Worm (Caenorhabditis elegans) whole organism, L2 larva: ENCODE data around the gene str-111.
A peak's percentile ranks its signal among the peaks of the same experiment; 100 is the strongest.

Experiments
- C34F6.9 ChIP-seq: fragments of 150-350 bp; optimal IDR thresholded peaks from 2 replicates; lab custom pipeline; 2014; ENCODE audit warnings: missing biosample characterization, missing genetic modification characterization
- F13H6.1 ChIP-seq: sonication (generic microtip); optimal IDR thresholded peaks from 2 replicates; lab custom pipeline; 2016; ENCODE audit warnings: missing genetic modification characterization, missing compliant biosample characterization
- R02D3.7 ChIP-seq: fragments of 150-350 bp; optimal IDR thresholded peaks from 2 replicates; lab custom pipeline; 2014; ENCODE audit warnings: missing biosample characterization, missing genetic modification characterization
- Y55F3AM.14 ChIP-seq: fragments of 200-800 bp; sonication (Bioruptor generic); optimal IDR thresholded peaks from 2 replicates; lab custom pipeline; 2018; ENCODE audit warnings: mild to moderate bottlenecking, missing genetic modification characterization, missing compliant biosample characterization
- ZK546.5 ChIP-seq: sonication (generic microtip); optimal IDR thresholded peaks from 2 replicates; lab custom pipeline; 2017; ENCODE audit warnings: missing biosample characterization, missing genetic modification characterization
- aly-2 ChIP-seq: fragments of 150-350 bp; optimal IDR thresholded peaks from 2 replicates; lab custom pipeline; 2014; ENCODE audit warnings: missing biosample characterization, missing genetic modification characterization
- blmp-1 ChIP-seq: sonication (generic microtip); optimal IDR thresholded peaks from 2 replicates; lab custom pipeline; 2017; ENCODE audit warnings: missing genetic modification characterization, mild to moderate bottlenecking, missing compliant biosample characterization, antibody characterized with exemption, moderate library complexity; ENCODE audit not compliant: insufficient read depth
- ceh-16 ChIP-seq: fragments of 150-350 bp; optimal IDR thresholded peaks from 2 replicates; lab custom pipeline; 2014; ENCODE audit warnings: missing biosample characterization, missing genetic modification characterization
- crh-2 ChIP-seq: sonication (generic microtip); optimal IDR thresholded peaks from 2 replicates; lab custom pipeline; 2017; ENCODE audit warnings: missing biosample characterization, missing genetic modification characterization
- egl-27 ChIP-seq: sonication (generic microtip); optimal IDR thresholded peaks from 3 replicates; lab custom pipeline; 2017; ENCODE audit warnings: missing biosample characterization, missing genetic modification reagents, missing genetic modification characterization
- elt-1 ChIP-seq: fragments of 150-350 bp; optimal IDR thresholded peaks from 2 replicates; lab custom pipeline; 2014; ENCODE audit warnings: missing biosample characterization, missing genetic modification characterization
- elt-3 ChIP-seq: sonication (generic microtip); optimal IDR thresholded peaks from 2 replicates; lab custom pipeline; 2017; ENCODE audit warnings: missing biosample characterization, missing genetic modification characterization
- fos-1 ChIP-seq: fragments of 150-350 bp; optimal IDR thresholded peaks from 2 replicates; lab custom pipeline; 2014; ENCODE audit warnings: missing biosample characterization, missing genetic modification characterization
- gmeb-1 ChIP-seq: fragments of 150-350 bp; optimal IDR thresholded peaks from 2 replicates; lab custom pipeline; 2014; ENCODE audit warnings: missing biosample characterization, missing genetic modification characterization
- lin-11 ChIP-seq: fragments of 150-350 bp; sonication (generic microtip); optimal IDR thresholded peaks from 2 replicates; lab custom pipeline; 2014; ENCODE audit warnings: missing biosample characterization, missing genetic modification characterization, inconsistent platforms, mixed read lengths
- lin-13 ChIP-seq: fragments of 150-350 bp; optimal IDR thresholded peaks from 2 replicates; lab custom pipeline; 2014; ENCODE audit warnings: missing biosample characterization, missing genetic modification reagents, missing genetic modification characterization
- lin-39 ChIP-seq: fragments of 150-350 bp; optimal IDR thresholded peaks from 2 replicates; lab custom pipeline; 2014; ENCODE audit warnings: missing biosample characterization, missing genetic modification reagents, missing genetic modification characterization
- mbf-1 ChIP-seq: sonication (generic microtip); optimal IDR thresholded peaks from 2 replicates; lab custom pipeline; 2017; ENCODE audit warnings: missing biosample characterization, missing genetic modification characterization
- mdl-1 ChIP-seq, 2 experiments: fragments of 150-350 bp in 1 of 2; sonication (generic microtip) in 1 of 2; optimal IDR thresholded peaks; 2 replicates each; lab custom pipeline; 2017; ENCODE audit warnings: missing biosample characterization in 2 of 2, missing genetic modification characterization in 2 of 2
- nhr-10 ChIP-seq: sonication (generic microtip); optimal IDR thresholded peaks from 2 replicates; lab custom pipeline; 2017; ENCODE audit warnings: missing biosample characterization, missing genetic modification characterization
- nhr-11 ChIP-seq: fragments of 150-350 bp; optimal IDR thresholded peaks from 2 replicates; lab custom pipeline; 2014; ENCODE audit warnings: missing biosample characterization, missing genetic modification characterization
- nhr-12 ChIP-seq: fragments of 150-350 bp; optimal IDR thresholded peaks from 2 replicates; lab custom pipeline; 2014; ENCODE audit warnings: missing biosample characterization, missing genetic modification characterization
- nhr-21 ChIP-seq: fragments of 150-350 bp; optimal IDR thresholded peaks from 2 replicates; lab custom pipeline; 2014; ENCODE audit warnings: missing biosample characterization, missing genetic modification characterization
- nhr-23 ChIP-seq: fragments of 150-350 bp; optimal IDR thresholded peaks from 2 replicates; lab custom pipeline; 2014; ENCODE audit warnings: missing biosample characterization, missing genetic modification reagents, missing genetic modification characterization
- nhr-25 ChIP-seq: fragments of 150-350 bp; sonication (generic microtip); optimal IDR thresholded peaks from 3 replicates; lab custom pipeline; 2014; ENCODE audit warnings: missing biosample characterization, missing genetic modification characterization
- nhr-6 ChIP-seq: fragments of 150-350 bp; optimal IDR thresholded peaks from 2 replicates; lab custom pipeline; 2014; ENCODE audit warnings: missing biosample characterization, missing genetic modification characterization
- sma-3 ChIP-seq: sonication (generic microtip); optimal IDR thresholded peaks from 2 replicates; lab custom pipeline; 2016; ENCODE audit warnings: missing genetic modification reagents, missing genetic modification characterization, missing compliant biosample characterization
- sma-9 ChIP-seq, 2 experiments: fragments of 150-350 bp in 1 of 2; sonication (generic microtip) in 1 of 2; optimal IDR thresholded peaks; 2 replicates each; lab custom pipeline; 2014 to 2016; ENCODE audit warnings: missing genetic modification characterization in 2 of 2, mild to moderate bottlenecking in 1 of 2, missing biosample characterization in 1 of 2, missing compliant biosample characterization in 1 of 2, missing genetic modification reagents in 1 of 2, moderate library complexity in 1 of 2
- snpc-4 ChIP-seq: fragments of 150-350 bp; optimal IDR thresholded peaks from 2 replicates; lab custom pipeline; 2014; ENCODE audit warnings: missing biosample characterization, missing genetic modification characterization
- unc-55 ChIP-seq: fragments of 150-350 bp; sonication (generic microtip); optimal IDR thresholded peaks from 3 replicates; lab custom pipeline; 2014; ENCODE audit warnings: missing biosample characterization, missing genetic modification reagents, missing genetic modification characterization
- zag-1 ChIP-seq: fragments of 150-350 bp; optimal IDR thresholded peaks from 2 replicates; lab custom pipeline; 2014; ENCODE audit warnings: missing biosample characterization, missing genetic modification characterization
- ztf-11 ChIP-seq: sonication (generic microtip); optimal IDR thresholded peaks from 2 replicates; lab custom pipeline; 2017; ENCODE audit warnings: missing biosample characterization, missing genetic modification characterization

Gene str-111

DNA sequence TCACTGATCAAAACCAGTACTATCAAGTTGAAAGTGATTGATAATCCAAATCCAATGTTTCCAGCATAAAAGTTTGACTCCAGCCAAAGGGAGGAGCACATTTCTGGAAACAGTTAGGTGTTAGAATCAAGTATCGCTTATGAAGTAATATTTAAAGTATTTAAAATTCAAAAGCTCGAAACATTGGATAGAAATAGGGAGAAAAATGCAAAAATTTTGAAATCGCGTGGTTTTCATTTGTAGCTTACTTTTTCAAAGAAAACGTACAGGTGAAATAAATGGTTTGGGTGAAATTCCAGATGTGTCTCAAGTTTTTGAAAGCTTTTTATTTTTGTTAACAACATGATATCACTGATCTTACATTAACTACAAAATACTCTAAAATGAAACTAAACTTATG, at the start of gene str-111:
Gene str-111, minus strand, starts transcription at position 101 of the 400 bp plus-strand sequence.
- TF ChIP-seq lin-39 (tag; lab: Kevin White, UChicago) = no peak
- TF ChIP-seq lin-13 = no peak
- no peak for TF ChIP-seq snpc-4 (tag; lab: Kevin White, UChicago)
- no peak for TF ChIP-seq zag-1 (tag; lab: Kevin White, UChicago)
- TF ChIP-seq mbf-1 (tag; lab: Kevin White, UChicago) = no peak
- TF ChIP-seq F13H6.1 (tag; lab: Kevin White, UChicago) = no peak
- no peak for TF ChIP-seq nhr-10 (tag; lab: Kevin White, UChicago)
- TF ChIP-seq ztf-11 (tag; lab: Kevin White, UChicago) = no peak
- no peak for TF ChIP-seq ceh-16 (tag; lab: Kevin White, UChicago)
- TF ChIP-seq, all 48 proteins: peak for 0

DNA sequence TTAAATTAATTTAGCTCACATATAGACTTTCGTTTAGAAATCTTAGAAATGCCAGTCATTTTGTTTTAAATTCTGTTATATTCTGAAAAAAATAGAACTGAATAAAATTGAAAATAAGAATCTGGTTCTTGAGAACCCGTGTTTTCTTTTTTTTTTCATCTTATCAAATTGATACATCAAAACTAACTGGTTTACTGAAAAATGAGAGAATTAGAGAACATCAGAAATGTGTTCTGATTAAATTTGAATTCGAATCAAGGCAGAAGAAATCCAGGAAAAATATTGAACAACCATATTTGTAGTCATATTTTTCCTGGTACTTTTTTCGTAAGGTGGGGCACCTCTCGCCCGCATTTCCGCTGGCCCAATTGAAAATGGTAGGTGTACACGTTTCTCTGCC, 49.6 kb upstream of the str-111 start, which contains the start of gene F11A5.15:
Gene F11A5.15, minus strand, starts transcription at position 101 of the 400 bp plus-strand sequence.
- no peak for TF ChIP-seq aly-2 (tag; lab: Kevin White, UChicago)
- TF ChIP-seq nhr-6 (tag; lab: Kevin White, UChicago) = no peak
- TF ChIP-seq lin-39 (tag; lab: Kevin White, UChicago) = no peak
- no peak for TF ChIP-seq Y55F3AM.14
- no peak for TF ChIP-seq lin-11 (tag; lab: Kevin White, UChicago)
- TF ChIP-seq blmp-1 (tag; lab: Kevin White, UChicago) = no peak
- no peak for TF ChIP-seq nhr-11 (tag; lab: Kevin White, UChicago)
- TF ChIP-seq, all 48 proteins: peak for 0

DNA sequence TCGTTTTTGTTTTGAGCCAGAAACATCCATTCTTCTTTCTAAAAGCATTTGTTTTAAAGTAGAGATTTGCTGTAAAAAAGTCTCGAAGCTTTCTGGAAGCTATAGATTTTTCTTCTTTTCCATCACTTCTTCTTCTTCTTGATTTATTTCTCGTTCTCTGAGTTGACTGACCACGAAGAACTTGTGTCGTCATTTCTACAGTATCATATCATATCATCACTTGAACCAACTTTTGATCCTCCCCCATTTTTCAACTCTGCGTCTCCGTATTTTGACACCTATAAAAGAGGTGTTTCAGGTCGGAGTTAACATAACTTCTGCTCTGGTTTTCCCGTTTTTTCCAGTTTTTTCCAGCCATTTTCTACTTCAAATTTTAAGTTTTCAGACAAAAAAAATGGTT, 45.6 kb upstream of the str-111 start, which contains the start of gene F11A5.9:
Gene F11A5.9, plus strand, starts transcription at position 386 of the 400 bp plus-strand sequence.
- TF ChIP-seq unc-55 (GFP tag; lab: Kevin White, UChicago) (no peak), ceh-16 (tag; lab: Kevin White, UChicago) (no peak), fos-1 (tag; lab: Kevin White, UChicago) (no peak), R02D3.7 (no peak), nhr-12 (tag; lab: Kevin White, UChicago) (no peak), nhr-23 (tag; lab: Kevin White, UChicago) (no peak)

DNA sequence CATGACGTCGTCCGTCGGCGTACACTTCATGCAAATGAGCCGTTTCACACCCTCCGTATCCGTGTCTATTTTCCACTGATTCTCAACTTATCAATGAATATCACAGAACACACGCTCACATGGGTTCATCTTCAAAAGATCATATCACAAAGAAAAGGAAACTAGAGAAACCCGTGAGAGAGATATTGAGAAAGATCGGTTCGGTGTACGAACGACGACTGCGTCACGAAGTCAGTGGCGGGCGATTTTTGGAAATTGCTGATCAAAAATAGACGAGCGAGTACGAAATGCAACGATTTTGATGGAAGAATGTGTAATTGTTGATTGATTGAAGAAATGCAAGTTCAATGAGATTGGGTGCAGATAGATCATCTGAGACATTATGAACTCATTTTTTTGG, 44.4 kb upstream of the str-111 start:
- TF ChIP-seq nhr-10 (tag; lab: Kevin White, UChicago) = no peak
- TF ChIP-seq blmp-1 (tag; lab: Kevin White, UChicago) = peak; percentile 49
- TF ChIP-seq nhr-21 (tag; lab: Kevin White, UChicago) = peak; percentile 81
- TF ChIP-seq sma-3 = peak; percentile 36
- TF ChIP-seq gmeb-1 = peak; percentile 27
- TF ChIP-seq ceh-16 (tag; lab: Kevin White, UChicago) = no peak
- TF ChIP-seq lin-11 (tag; lab: Kevin White, UChicago) = no peak
- peak; percentile 0 for TF ChIP-seq egl-27
- peak; percentile 14 for TF ChIP-seq Y55F3AM.14
- peak; percentile 45 for TF ChIP-seq nhr-25 (tag; lab: Kevin White, UChicago)
- no peak for TF ChIP-seq F13H6.1 (tag; lab: Kevin White, UChicago)
- TF ChIP-seq C34F6.9 (tag; lab: Kevin White, UChicago) = no peak
- TF ChIP-seq crh-2 (tag; lab: Kevin White, UChicago) = peak; percentile 5
- no peak for TF ChIP-seq elt-1 (tag; lab: Kevin White, UChicago)
- TF ChIP-seq R02D3.7 = no peak
- TF ChIP-seq lin-13 = no peak
- TF ChIP-seq sma-9 (GFP tag; optimal IDR thresholded peaks at IDR 0.05; lab: Kevin White, UChicago) = peak; percentile 91
- no peak for TF ChIP-seq sma-9 (tag; optimal IDR thresholded peaks at IDR 0.05; lab: Kevin White, UChicago)
- peak in 1 of 2 experiments; percentile 3 for TF ChIP-seq mdl-1 (tag; optimal IDR thresholded peaks at IDR 0.05; lab: Kevin White, UChicago)

DNA sequence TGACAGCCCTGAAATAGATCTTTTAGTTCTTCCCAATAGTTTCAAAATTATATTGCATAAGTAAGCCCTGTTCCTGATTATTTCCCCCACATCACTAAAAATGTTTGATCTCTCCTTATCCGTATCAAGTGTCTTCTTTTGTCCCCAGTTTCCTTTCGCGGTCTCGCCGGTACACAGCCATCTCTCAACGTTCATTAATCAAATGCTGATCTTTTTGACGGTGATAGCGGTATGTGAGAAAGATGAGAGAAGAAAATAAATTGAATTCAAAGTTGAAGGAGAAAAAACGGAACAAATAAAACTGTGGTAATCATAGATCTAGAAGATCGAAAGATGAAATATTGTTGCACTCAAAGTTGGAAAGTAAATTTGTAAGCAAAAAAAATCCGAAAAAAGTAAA, 42.8 kb upstream of the str-111 start:
- TF ChIP-seq gmeb-1 = no peak
- no peak for TF ChIP-seq Y55F3AM.14
- no peak for TF ChIP-seq zag-1 (tag; lab: Kevin White, UChicago)
- TF ChIP-seq blmp-1 (tag; lab: Kevin White, UChicago) = no peak
- TF ChIP-seq ZK546.5 (tag; lab: Kevin White, UChicago) = no peak
- TF ChIP-seq elt-1 (tag; lab: Kevin White, UChicago) = no peak
- no peak for TF ChIP-seq lin-39 (tag; lab: Kevin White, UChicago)
- no peak for TF ChIP-seq elt-3 (tag; lab: Kevin White, UChicago)
- TF ChIP-seq unc-55 (GFP tag; lab: Kevin White, UChicago) = no peak
- TF ChIP-seq nhr-21 (tag; lab: Kevin White, UChicago) = peak; percentile 61
- peak; percentile 76 for TF ChIP-seq sma-9 (GFP tag; optimal IDR thresholded peaks at IDR 0.05; lab: Kevin White, UChicago)
- no peak for TF ChIP-seq sma-9 (tag; optimal IDR thresholded peaks at IDR 0.05; lab: Kevin White, UChicago)
- TF ChIP-seq nhr-11 (tag; lab: Kevin White, UChicago) = no peak
- TF ChIP-seq, all 48 proteins: peak for 2
